Worm (Caenorhabditis elegans) whole organism, L4 larva: ENCODE results near the gene Y82E9BL.3.
"Not testable (repeated sequence)": the region's sequence is repeated elsewhere in the genome, so short reads cannot be mapped to it uniquely, and the experiment has no call there.

Experiments used
- ceh-82 ChIP-seq: sonication (generic microtip); optimal IDR thresholded peaks from 2 replicates; lab custom pipeline; 2017; ENCODE audit warnings: missing biosample characterization, missing genetic modification characterization
- dpl-1 ChIP-seq: fragments of 150-350 bp; optimal IDR thresholded peaks from 2 replicates; lab custom pipeline; 2014; ENCODE audit warnings: missing biosample characterization, missing genetic modification reagents, missing genetic modification characterization
- fos-1 ChIP-seq: fragments of 150-350 bp; optimal IDR thresholded peaks from 2 replicates; lab custom pipeline; 2014; ENCODE audit warnings: missing biosample characterization, missing genetic modification characterization
- hlh-11 ChIP-seq: fragments of 200-800 bp; sonication (Bioruptor generic); optimal IDR thresholded peaks from 2 replicates; lab custom pipeline; 2018; ENCODE audit warnings: mild to moderate bottlenecking, missing genetic modification characterization, missing compliant biosample characterization
- hlh-30 ChIP-seq: sonication (generic microtip); optimal IDR thresholded peaks from 2 replicates; lab custom pipeline; 2017; ENCODE audit warnings: antibody characterized with exemption, mild to moderate bottlenecking, missing genetic modification characterization, missing compliant biosample characterization; ENCODE audit not compliant: insufficient read depth
- nhr-11 ChIP-seq: fragments of 150-350 bp; optimal IDR thresholded peaks from 2 replicates; lab custom pipeline; 2014; ENCODE audit warnings: missing biosample characterization, missing genetic modification characterization
- skn-1 ChIP-seq: fragments of 150-350 bp; optimal IDR thresholded peaks from 2 replicates; lab custom pipeline; 2014; ENCODE audit warnings: missing biosample characterization, missing genetic modification characterization
- snpc-4 ChIP-seq: fragments of 150-350 bp; optimal IDR thresholded peaks from 2 replicates; lab custom pipeline; 2014; ENCODE audit warnings: missing biosample characterization, missing genetic modification characterization
- unc-130 ChIP-seq: sonication (generic microtip); optimal IDR thresholded peaks from 2 replicates; lab custom pipeline; 2016; ENCODE audit warnings: missing genetic modification reagents, missing genetic modification characterization, missing compliant biosample characterization
- zag-1 ChIP-seq: fragments of 150-350 bp; optimal IDR thresholded peaks from 2 replicates; lab custom pipeline; 2014; ENCODE audit warnings: missing biosample characterization, missing genetic modification characterization

DNA sequence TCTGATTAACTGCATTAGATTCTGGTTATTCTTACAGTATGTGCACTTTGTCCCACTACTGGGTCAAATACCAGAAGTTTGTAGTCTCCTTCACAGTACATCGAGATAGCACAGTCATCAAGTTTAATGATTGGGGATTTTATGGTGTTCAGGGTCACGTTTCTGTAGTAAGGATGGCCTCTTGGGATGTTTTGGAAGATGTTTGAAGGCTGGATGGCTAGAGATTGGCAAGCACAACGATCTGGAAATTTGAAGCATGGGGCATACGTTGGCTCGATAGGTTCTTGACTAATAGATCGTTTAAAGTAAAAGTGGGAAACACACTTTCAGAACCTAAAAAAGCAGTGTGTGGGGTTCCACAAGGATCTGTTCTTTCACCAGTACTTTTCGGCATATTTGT lies 7.3 kb upstream of the Y82E9BL.3 start, which contains the start of gene Y82E9BR.8:
- TF ChIP-seq hlh-11; fos-1 (tag; lab: Kevin White, UChicago); ceh-82; hlh-30 (tag; lab: Kevin White, UChicago); dpl-1; unc-130 (GFP tag; lab: Kevin White, UChicago); skn-1; zag-1; snpc-4 (tag; lab: Kevin White, UChicago); nhr-11: not testable (repeated sequence)
